Fruit fly (Drosophila melanogaster): Measurements from ENCODE around the gene mys.

Gene mys

dm6 chrX:8107936-8108335 is 46.5 kb downstream of the mys start:
- TF ChIP-seq Myc (optimal IDR thresholded peaks at IDR 0.05) (no peak), dsf (GFP tag; optimal IDR thresholded peaks at IDR 0.05; ENCODE audit: borderline replicate concordance) (no peak), pan (optimal IDR thresholded peaks at IDR 0.05) (no peak), Dfd (GFP tag; optimal IDR thresholded peaks at IDR 0.05) (no peak)

dm6 chrX:8110984-8111383 is 49.5 kb downstream of the mys start:
- no peak for TF ChIP-seq br (GFP tag; optimal IDR thresholded peaks at IDR 0.05)
- TF ChIP-seq Rel (GFP tag; optimal IDR thresholded peaks at IDR 0.05): no peak
- TF ChIP-seq Rel (tag; optimal IDR thresholded peaks at IDR 0.05): peak; percentile 62
- no peak for TF ChIP-seq usp (GFP tag; optimal IDR thresholded peaks at IDR 0.05)
- TF ChIP-seq Myc (optimal IDR thresholded peaks at IDR 0.05): no peak
- TF ChIP-seq dsf (GFP tag; optimal IDR thresholded peaks at IDR 0.05; ENCODE audit: borderline replicate concordance): no peak
- no peak for TF ChIP-seq Abd-B (GFP tag; optimal IDR thresholded peaks at IDR 0.05)
- no peak for TF ChIP-seq pan (optimal IDR thresholded peaks at IDR 0.05)
- no peak for TF ChIP-seq rgr (GFP tag; optimal IDR thresholded peaks at IDR 0.05)

dm6 chrX:8112715-8113114 is 51.3 kb downstream of the mys start:
- TF ChIP-seq fru (GFP tag; optimal IDR thresholded peaks at IDR 0.05) (peak; percentile 62), Mio (GFP tag; optimal IDR thresholded peaks at IDR 0.05) (no peak), sv (GFP tag; optimal IDR thresholded peaks at IDR 0.05) (no peak), h (GFP tag; optimal IDR thresholded peaks at IDR 0.05) (peak; percentile 11), CG9705 (GFP tag; optimal IDR thresholded peaks at IDR 0.05) (no peak), ey (GFP tag; optimal IDR thresholded peaks at IDR 0.05) (peak; percentile 53), foxo (GFP tag; optimal IDR thresholded peaks at IDR 0.05) (peak in 1 of 2 experiments; percentile 58), Dfd (GFP tag; optimal IDR thresholded peaks at IDR 0.05) (peak; percentile 40), CrebA (GFP tag; optimal IDR thresholded peaks at IDR 0.05; ENCODE audit: borderline replicate concordance) (no peak), Jra (GFP tag; optimal IDR thresholded peaks at IDR 0.05) (no peak), rgr (GFP tag; optimal IDR thresholded peaks at IDR 0.05) (peak; percentile 32), OdsH (GFP tag; optimal IDR thresholded peaks at IDR 0.05) (peak; percentile 20), Sp1 (GFP tag; optimal IDR thresholded peaks at IDR 0.05) (peak; percentile 27), GATAd (GFP tag; optimal IDR thresholded peaks at IDR 0.05) (no peak)

- TF ChIP-seq rgr (GFP tag; optimal IDR thresholded peaks at IDR 0.05) (peak; percentile 33), Sp1 (GFP tag; optimal IDR thresholded peaks at IDR 0.05) (no peak), sv (GFP tag; optimal IDR thresholded peaks at IDR 0.05) (peak; percentile 29), Hnf4 (GFP tag; optimal IDR thresholded peaks at IDR 0.05) (peak; percentile 27), sage (GFP tag; optimal IDR thresholded peaks at IDR 0.05) (no peak), Hr78 (GFP tag; optimal IDR thresholded peaks at IDR 0.05) (no peak), OdsH (GFP tag; optimal IDR thresholded peaks at IDR 0.05) (no peak), psq (GFP tag; optimal IDR thresholded peaks at IDR 0.05) (peak; percentile 36), ey (GFP tag; optimal IDR thresholded peaks at IDR 0.05) (peak; percentile 17), CG32264 (GFP tag; optimal IDR thresholded peaks at IDR 0.05) (no peak), h (GFP tag; optimal IDR thresholded peaks at IDR 0.05) (peak; percentile 46), brk (GFP tag; optimal IDR thresholded peaks at IDR 0.05) (no peak), HLH106 (tag; optimal IDR thresholded peaks at IDR 0.05) (peak; percentile 22), Vsx2 (GFP tag; optimal IDR thresholded peaks at IDR 0.05; ENCODE audit: partially characterized antibody) (no peak), foxo (GFP tag; optimal IDR thresholded peaks at IDR 0.05) (peak in 1 of 2 experiments; percentile 58), fru (GFP tag; optimal IDR thresholded peaks at IDR 0.05) (peak; percentile 42), Rel (GFP tag; optimal IDR thresholded peaks at IDR 0.05) (no peak), Rel (tag; optimal IDR thresholded peaks at IDR 0.05) (peak; percentile 91), br (GFP tag; optimal IDR thresholded peaks at IDR 0.05) (peak; percentile 47)
Observed at dm6 chrX:8113386-8114279, 52.2 kb downstream of the mys start.
